Worm (Caenorhabditis elegans) whole organism, L4 larva: ENCODE data around the gene lim-8.

Source experiments
- F10B5.3 ChIP-seq: sonication (generic microtip); optimal IDR thresholded peaks from 2 replicates; lab custom pipeline; 2016; ENCODE audit warnings: mild to moderate bottlenecking, missing genetic modification characterization, missing compliant biosample characterization
- ZK337.2 ChIP-seq: fragments of 200-800 bp; sonication (Bioruptor generic); IDR thresholded peaks from 2 replicates; pipeline ENCODE4 v1.3.6; 2022; ENCODE audit warnings: missing genetic modification reagents, missing genetic modification characterization, missing compliant biosample characterization
- attf-4 ChIP-seq: sonication (generic microtip); optimal IDR thresholded peaks from 3 replicates; lab custom pipeline; 2017; ENCODE audit warnings: missing biosample characterization, missing genetic modification characterization
- duxl-1 ChIP-seq: sonication (generic microtip); optimal IDR thresholded peaks from 2 replicates; lab custom pipeline; 2016; ENCODE audit warnings: mild to moderate bottlenecking, missing genetic modification characterization, moderate library complexity, missing compliant biosample characterization; ENCODE audit not compliant: poor library complexity
- mxl-3 ChIP-seq: fragments of 200-800 bp; sonication (Bioruptor generic); optimal IDR thresholded peaks from 2 replicates; lab custom pipeline; 2018; ENCODE audit warnings: mild to moderate bottlenecking, missing genetic modification characterization, missing compliant biosample characterization
- tra-1 ChIP-seq: fragments of 200-800 bp; sonication (Bioruptor generic); IDR thresholded peaks from 2 replicates; pipeline ENCODE4 v1.3.6; 2022; ENCODE audit warnings: missing genetic modification reagents, missing genetic modification characterization, missing compliant biosample characterization
- unc-130 ChIP-seq: sonication (generic microtip); optimal IDR thresholded peaks from 2 replicates; lab custom pipeline; 2016; ENCODE audit warnings: missing genetic modification reagents, missing genetic modification characterization, missing compliant biosample characterization

DNA sequence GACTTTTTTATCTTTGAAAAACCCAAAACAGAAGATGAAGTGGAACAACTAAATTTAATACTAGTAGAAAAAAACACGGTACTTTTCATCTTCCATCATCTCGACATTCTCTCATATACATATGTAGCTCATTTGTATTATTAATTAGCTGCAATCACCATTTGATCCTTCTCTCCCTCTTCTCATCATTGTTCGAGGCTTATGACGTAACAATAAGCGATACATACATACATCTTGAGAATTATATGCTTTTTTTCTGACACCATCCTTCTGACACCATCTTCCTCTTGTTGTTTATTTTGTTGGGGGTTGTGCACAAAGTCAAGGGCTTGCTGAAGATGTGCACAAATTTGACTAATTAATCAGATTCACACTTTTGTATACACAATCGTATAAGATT lies 34.7 kb downstream of the lim-8 start:
- TF ChIP-seq mxl-3 (GFP tag; lab: Kevin White, UChicago) (no peak), ZK337.2 (GFP tag; lab: Robert Waterston, UW) (no peak), duxl-1 (tag; lab: Kevin White, UChicago) (no peak), attf-4 (tag; lab: Kevin White, UChicago) (no peak), unc-130 (GFP tag; lab: Kevin White, UChicago) (no peak), tra-1 (GFP tag; lab: Robert Waterston, UW) (no peak), F10B5.3 (tag; lab: Kevin White, UChicago) (no peak)
